Worm (Caenorhabditis elegans) whole organism, L3 larva: ENCODE results near the gene lips-5.

Experiments
- fos-1 ChIP-seq: fragments of 150-350 bp; optimal IDR thresholded peaks from 2 replicates; lab custom pipeline; 2014; ENCODE audit warnings: missing biosample characterization, missing genetic modification characterization
- lin-39 ChIP-seq: fragments of 150-350 bp; optimal IDR thresholded peaks from 2 replicates; lab custom pipeline; 2018; ENCODE audit warnings: missing biosample characterization, missing genetic modification reagents, missing genetic modification characterization
- nhr-11 ChIP-seq: fragments of 150-350 bp; optimal IDR thresholded peaks from 2 replicates; lab custom pipeline; 2014; ENCODE audit warnings: missing biosample characterization, missing genetic modification characterization
- nhr-12 ChIP-seq: fragments of 150-350 bp; optimal IDR thresholded peaks from 2 replicates; lab custom pipeline; 2014; ENCODE audit warnings: missing biosample characterization, missing genetic modification characterization
- nhr-76 ChIP-seq: fragments of 150-350 bp; sonication (generic microtip); optimal IDR thresholded peaks from 5 replicates; lab custom pipeline; 2014; ENCODE audit warnings: missing biosample characterization, missing genetic modification characterization
- nhr-77 ChIP-seq: fragments of 150-350 bp; optimal IDR thresholded peaks from 2 replicates; lab custom pipeline; 2014; ENCODE audit warnings: missing biosample characterization, missing genetic modification characterization
- sea-2 ChIP-seq: fragments of 150-350 bp; sonication (generic microtip); optimal IDR thresholded peaks from 4 replicates; lab custom pipeline; 2014; ENCODE audit warnings: missing biosample characterization, missing genetic modification reagents, missing genetic modification characterization
- snpc-4 ChIP-seq: fragments of 150-350 bp; optimal IDR thresholded peaks from 2 replicates; lab custom pipeline; 2014; ENCODE audit warnings: missing biosample characterization, missing genetic modification characterization
- unc-39 ChIP-seq: sonication (generic microtip); optimal IDR thresholded peaks from 4 replicates; lab custom pipeline; 2017; ENCODE audit warnings: missing biosample characterization, missing genetic modification characterization
- unc-62 ChIP-seq: fragments of 150-350 bp; sonication (generic microtip); optimal IDR thresholded peaks from 4 replicates; lab custom pipeline; 2014; ENCODE audit warnings: missing biosample characterization, missing genetic modification reagents, missing genetic modification characterization
- zag-1 ChIP-seq: fragments of 150-350 bp; optimal IDR thresholded peaks from 2 replicates; lab custom pipeline; 2014; ENCODE audit warnings: missing biosample characterization, missing genetic modification characterization
- ztf-11 ChIP-seq: fragments of 150-350 bp; optimal IDR thresholded peaks from 2 replicates; lab custom pipeline; 2014; ENCODE audit warnings: missing biosample characterization, missing genetic modification characterization

ce11 chrIV:11718653-11719052 lies 54.9 kb downstream of the lips-5 start:
- TF ChIP-seq nhr-11 (tag; lab: Kevin White, UChicago) = no peak
- TF ChIP-seq nhr-76 (tag; lab: Kevin White, UChicago) = no peak
- TF ChIP-seq ztf-11 = no peak
- no peak for TF ChIP-seq nhr-12
- no peak for TF ChIP-seq snpc-4 (tag; lab: Kevin White, UChicago)
- no peak for TF ChIP-seq lin-39 (tag; lab: Kevin White, UChicago)
- TF ChIP-seq nhr-77 (tag; lab: Kevin White, UChicago) = no peak
- TF ChIP-seq fos-1 = no peak
- TF ChIP-seq zag-1 (tag; lab: Kevin White, UChicago) = no peak
- no peak for TF ChIP-seq unc-39 (tag; lab: Kevin White, UChicago)
- no peak for TF ChIP-seq sea-2 (GFP tag; lab: Kevin White, UChicago)
- no peak for TF ChIP-seq unc-62 (GFP tag; lab: Kevin White, UChicago)
